Fruit fly (Drosophila melanogaster): ENCODE results near the gene RpS20.

- TF ChIP-seq Hr96 (GFP tag; optimal IDR thresholded peaks at IDR 0.05), result peak; percentile 91
- peak; percentile 94 for TF ChIP-seq tj (GFP tag; optimal IDR thresholded peaks at IDR 0.05)
- TF ChIP-seq toe (GFP tag; optimal IDR thresholded peaks at IDR 0.05), result peak; percentile 96
- TF ChIP-seq CG11617 (GFP tag; optimal IDR thresholded peaks at IDR 0.05), result peak; percentile 98
- peak; percentile 99 for TF ChIP-seq CG12768 (GFP tag; optimal IDR thresholded peaks at IDR 0.05)
- TF ChIP-seq cnc (optimal IDR thresholded peaks at IDR 0.05), result no peak
- TF ChIP-seq Clk (GFP tag; optimal IDR thresholded peaks at IDR 0.05), result peak; percentile 99
- peak; percentile 99 for TF ChIP-seq ovo (GFP tag; optimal IDR thresholded peaks at IDR 0.05)
- TF ChIP-seq kay (GFP tag; ENCODE audit: borderline replicate concordance), result peak; percentile 100
- peak; percentile 93 for TF ChIP-seq Mnt (GFP tag; optimal IDR thresholded peaks at IDR 0.05)
- peak; percentile 100 for TF ChIP-seq cic (GFP tag; optimal IDR thresholded peaks at IDR 0.05)
- TF ChIP-seq Crg-1 (GFP tag; optimal IDR thresholded peaks at IDR 0.05), result peak; percentile 46
- peak; percentile 100 for TF ChIP-seq bab1 (GFP tag; optimal IDR thresholded peaks at IDR 0.05)
Observed at dm6 chr3R:20778285-20778926, 43.6 kb upstream of the RpS20 start.
